Worm (Caenorhabditis elegans) whole organism, early embryonic: Measurements from ENCODE around the gene rpi-2.

Experiments
- ama-1 ChIP-seq: fragments of 150-350 bp; optimal IDR thresholded peaks from 2 replicates; lab custom pipeline; 2014
- ceh-36 ChIP-seq: sonication (generic microtip); optimal IDR thresholded peaks from 2 replicates; lab custom pipeline; 2016; ENCODE audit warnings: missing genetic modification characterization, inconsistent platforms, missing compliant biosample characterization
- tra-4 ChIP-seq: sonication (generic microtip); optimal IDR thresholded peaks from 2 replicates; lab custom pipeline; 2017; ENCODE audit warnings: missing genetic modification characterization, missing compliant biosample characterization

DNA sequence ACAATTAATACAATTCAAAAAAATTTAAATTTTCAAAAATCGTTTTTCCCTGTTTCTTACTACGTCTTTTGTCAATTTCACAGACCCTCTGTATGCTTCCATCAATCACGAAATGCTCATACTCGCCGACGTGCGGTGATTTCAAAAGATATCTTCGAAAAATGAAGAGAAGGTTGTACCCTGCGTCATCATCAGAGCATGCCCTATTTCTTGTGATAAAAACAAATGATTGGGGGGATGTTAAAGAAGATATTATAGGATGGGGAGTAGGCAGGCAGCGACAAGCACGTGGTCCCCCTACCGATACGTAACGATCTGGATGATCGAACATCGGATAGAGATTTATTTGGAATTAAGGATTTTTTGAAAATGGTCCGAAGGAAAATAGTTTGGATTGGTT lies 47.5 kb downstream of the rpi-2 start:
- TF ChIP-seq tra-4 (tag; lab: Kevin White, UChicago) (no peak), ceh-36 (tag; lab: Kevin White, UChicago) (no peak), ama-1 (lab: Kevin White, UChicago) (no peak)
